Fruit fly (Drosophila melanogaster) whole organism, pupa: ENCODE measurements around the gene His4r.

ENCODE experiments used
- CG15710 ChIP-seq: fragments of 200-800 bp; sonication (Bioruptor generic); optimal IDR thresholded peaks from 2 replicates; lab custom pipeline; 2018; ENCODE audit warnings: missing biosample characterization, mild to moderate bottlenecking, missing genetic modification characterization, moderate library complexity
- CG32121 ChIP-seq: fragments of 200-800 bp; sonication (Bioruptor generic); IDR thresholded peaks from 2 replicates; pipeline ENCODE4 v1.3.6; 2022; ENCODE audit warnings: missing biosample characterization, missing genetic modification characterization
- CG34367 ChIP-seq: fragments of 200-800 bp; sonication (Bioruptor generic); optimal IDR thresholded peaks from 2 replicates; lab custom pipeline; 2018; ENCODE audit warnings: missing biosample characterization, mild to moderate bottlenecking, missing genetic modification characterization
- CG4496 ChIP-seq: fragments of 200-800 bp; sonication (Bioruptor generic); IDR thresholded peaks from 3 replicates; pipeline ENCODE4 v1.3.6; 2022; ENCODE audit warnings: missing biosample characterization, missing genetic modification characterization
- CG8159 ChIP-seq: fragments of 200-800 bp; sonication (Bioruptor generic); optimal IDR thresholded peaks from 3 replicates; lab custom pipeline; 2018; ENCODE audit warnings: missing biosample characterization, mild to moderate bottlenecking, missing genetic modification characterization, moderate library complexity
- CG9948 ChIP-seq: fragments of 200-800 bp; sonication (Bioruptor generic); optimal IDR thresholded peaks from 2 replicates; lab custom pipeline; 2018; ENCODE audit warnings: missing biosample characterization, mild to moderate bottlenecking, missing genetic modification characterization, moderate library complexity
- D1 ChIP-seq: fragments of 200-800 bp; sonication (Bioruptor generic); optimal IDR thresholded peaks from 2 replicates; lab custom pipeline; 2018; ENCODE audit warnings: missing biosample characterization, mild to moderate bottlenecking, missing genetic modification characterization, moderate library complexity
- EcR ChIP-seq: fragments of 200-800 bp; sonication (Bioruptor generic); optimal IDR thresholded peaks from 3 replicates; lab custom pipeline; 2019; ENCODE audit warnings: missing biosample characterization, missing genetic modification characterization, mild to moderate bottlenecking, moderate library complexity, missing genetic modification reagents
- Ets98B ChIP-seq: fragments of 200-800 bp; sonication (Bioruptor generic); IDR thresholded peaks from 2 replicates; pipeline ENCODE4 v1.3.6; 2022; ENCODE audit warnings: missing biosample characterization, missing genetic modification characterization
- Pif1A ChIP-seq: fragments of 200-800 bp; sonication (Bioruptor generic); optimal IDR thresholded peaks from 3 replicates; lab custom pipeline; 2016; ENCODE audit warnings: missing biosample characterization, missing genetic modification characterization
- Pif1B ChIP-seq: fragments of 200-800 bp; sonication (Bioruptor generic); optimal IDR thresholded peaks from 3 replicates; lab custom pipeline; 2016; ENCODE audit warnings: missing biosample characterization, missing genetic modification characterization
- fd96Ca ChIP-seq: fragments of 200-800 bp; sonication (Bioruptor generic); IDR thresholded peaks from 3 replicates; pipeline ENCODE4 v1.3.6; 2022; ENCODE audit warnings: missing biosample characterization, missing genetic modification characterization
- rn ChIP-seq: fragments of 200-800 bp; sonication (Bioruptor generic); IDR thresholded peaks from 2 replicates; pipeline ENCODE4 v1.3.6; 2022; ENCODE audit warnings: missing biosample characterization, missing genetic modification characterization

DNA sequence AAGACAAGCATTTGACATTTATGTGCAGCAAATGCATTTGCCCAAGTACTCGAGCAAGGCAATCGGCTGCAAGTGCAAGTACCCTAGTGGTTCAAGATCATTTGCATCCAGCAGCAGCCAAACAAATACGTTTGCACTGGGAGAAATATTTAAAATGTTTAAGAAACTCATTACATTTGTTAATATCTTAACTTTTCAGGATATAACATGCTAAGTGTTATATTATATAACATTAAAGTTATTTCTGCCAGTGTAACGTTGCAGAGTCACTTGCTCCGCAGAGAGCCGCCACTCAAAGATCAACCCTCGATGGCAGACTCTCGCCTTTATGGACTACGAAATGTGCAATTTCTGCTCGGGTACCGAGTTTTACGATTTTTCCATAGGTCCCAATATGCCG, 36.1 kb upstream of the His4r start:
- no peak for TF ChIP-seq rn (GFP tag; lab: Robert Waterston, UW)
- TF ChIP-seq fd96Ca (GFP tag; lab: Robert Waterston, UW): no peak; the same call in 1 of the 3 replicates
- peak; percentile 12 for TF ChIP-seq Pif1A
- TF ChIP-seq EcR (GFP tag; lab: Kevin White, UChicago): no peak
- TF ChIP-seq CG9948: no peak
- no peak for TF ChIP-seq CG34367
- peak; percentile 65; the same call in 2 of the 3 replicates for TF ChIP-seq CG4496 (GFP tag; lab: Robert Waterston, UW)
- TF ChIP-seq D1 (tag; lab: Kevin White, UChicago): no peak
- no peak for TF ChIP-seq CG32121 (GFP tag; lab: Robert Waterston, UW)
- no peak for TF ChIP-seq Ets98B (GFP tag; lab: Robert Waterston, UW)
- TF ChIP-seq CG15710: peak; percentile 17
- TF ChIP-seq Pif1B (GFP tag; lab: Kevin White, UChicago): no peak
- peak; percentile 28 for TF ChIP-seq CG8159 (tag; lab: Kevin White, UChicago)
